Fruit fly (Drosophila melanogaster) whole organism, larva: ENCODE data around the gene CG34265.

Source experiments
- noc ChIP-seq: fragments of 200-800 bp; sonication (Bioruptor generic); optimal IDR thresholded peaks from 3 replicates; lab custom pipeline; 2019; ENCODE audit warnings: missing biosample characterization, mild to moderate bottlenecking, missing genetic modification characterization, moderate library complexity

CG34265 gene

DNA sequence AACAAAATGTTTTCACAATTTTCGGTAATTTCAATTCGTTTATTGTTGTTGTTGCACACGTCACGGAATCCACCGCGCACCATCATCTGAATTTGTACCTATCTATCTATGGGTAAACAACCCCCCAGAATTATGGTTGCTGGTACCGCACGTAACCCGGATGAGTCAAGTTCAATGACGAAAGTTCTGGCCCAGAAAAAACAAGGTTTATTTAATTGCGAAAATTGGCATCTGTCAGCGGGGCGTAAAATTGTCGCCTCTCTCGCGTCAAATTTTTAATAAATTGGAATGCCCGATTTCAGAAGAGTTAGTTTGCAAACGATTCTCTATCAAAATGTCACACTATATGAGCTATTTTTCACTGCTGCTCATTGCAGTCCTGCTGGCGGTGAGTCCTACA, at the start of gene CG34265:
CG34265 (plus strand) TSS at position 301 of the 400 bp plus-strand sequence.
- TF ChIP-seq noc (tag; lab: Kevin White, UChicago), result no peak

DNA sequence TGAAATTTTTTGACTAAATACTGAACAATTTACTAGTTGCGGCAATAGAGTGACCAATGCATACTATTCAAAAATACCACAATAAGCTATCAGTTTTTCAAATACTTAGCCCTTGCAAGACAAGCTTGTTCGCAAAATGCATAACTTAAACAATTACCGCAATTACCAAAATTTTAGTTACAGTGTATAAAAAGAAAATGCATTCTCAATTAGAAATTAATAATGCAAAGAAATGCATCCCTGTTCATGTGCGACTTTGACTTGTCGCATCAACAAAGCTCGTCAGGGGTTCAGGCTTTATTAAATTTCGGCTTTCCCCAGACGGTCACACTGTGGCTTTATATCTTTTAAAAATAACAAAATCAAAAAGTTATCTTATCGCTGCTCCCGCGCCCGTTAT, 49.4 kb upstream of the CG34265 start, which contains the start of the genes hob and nSMase:
hob (minus strand) TSS at position 62 of the 400 bp plus-strand sequence.
nSMase (plus strand) TSS at position 298 of the 400 bp plus-strand sequence.
- no peak for TF ChIP-seq noc (tag; lab: Kevin White, UChicago)

- peak; percentile 70 for TF ChIP-seq noc (tag; lab: Kevin White, UChicago)
These were observed 45.4 kb upstream of the CG34265 start, which contains the start of the genes RpL28 and eIF1 for dm6 chr3L:3222643-3223389. TSS of gene RpL28 (minus strand) at chr3L:3222960. TSS of gene eIF1 (plus strand) at chr3L:3223341.

dm6 chr3L:3223390-3223914, 44.8 kb upstream of the CG34265 start:
- TF ChIP-seq noc (tag; lab: Kevin White, UChicago), result no peak

DNA sequence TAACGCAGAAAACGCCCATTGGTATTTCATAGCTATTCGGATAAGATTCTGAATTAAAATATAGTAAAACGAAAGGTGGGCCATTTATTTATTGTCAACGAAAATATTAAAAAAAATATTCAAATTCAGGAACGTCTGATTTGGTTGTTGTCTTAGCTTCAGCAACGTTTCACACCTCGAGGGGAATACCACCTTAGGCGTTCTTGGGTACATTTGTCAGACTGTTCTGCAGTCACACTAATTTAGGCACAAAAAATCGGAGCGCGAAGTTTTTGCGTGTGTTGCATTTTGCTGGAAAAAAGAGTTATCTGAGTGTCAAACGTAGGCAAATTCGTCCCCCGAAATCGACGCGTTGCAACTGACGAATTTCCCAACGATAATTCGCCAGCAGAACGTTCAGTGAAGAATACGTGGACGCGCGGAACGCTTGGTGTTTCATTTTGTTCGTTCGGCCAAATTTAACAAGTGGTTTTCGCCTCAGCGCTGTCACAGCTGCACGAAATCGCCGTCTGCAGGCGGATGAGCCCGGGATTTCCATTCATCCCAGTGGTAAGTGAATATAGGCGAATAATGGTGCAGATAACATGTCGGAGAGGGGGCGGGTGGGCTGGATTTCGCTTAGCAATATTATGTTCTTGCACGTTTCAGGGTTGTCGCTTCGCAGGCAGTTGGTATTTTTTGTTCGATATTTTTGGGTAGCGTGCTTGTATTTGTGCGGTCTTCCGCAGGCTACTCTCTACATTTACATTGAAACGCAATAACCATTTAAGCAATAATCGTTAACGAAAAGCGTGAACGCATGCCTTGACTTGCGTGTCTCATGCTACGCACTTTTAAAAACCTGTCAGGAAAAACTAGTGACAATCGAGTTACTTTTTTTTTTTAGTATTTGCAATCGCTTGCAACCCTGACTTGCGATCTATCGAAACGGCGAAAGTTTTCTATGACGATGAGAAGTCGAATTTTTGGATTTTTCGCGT, 43.2 kb upstream of the CG34265 start, which contains the start of gene Larp4B:
Larp4B (plus strand) TSS at position 99 of the 980 bp plus-strand sequence.
- TF ChIP-seq noc (tag; lab: Kevin White, UChicago), result no peak

- no peak for TF ChIP-seq noc (tag; lab: Kevin White, UChicago)
These were observed 42.3 kb upstream of the CG34265 start for dm6 chr3L:3225769-3226457.

DNA sequence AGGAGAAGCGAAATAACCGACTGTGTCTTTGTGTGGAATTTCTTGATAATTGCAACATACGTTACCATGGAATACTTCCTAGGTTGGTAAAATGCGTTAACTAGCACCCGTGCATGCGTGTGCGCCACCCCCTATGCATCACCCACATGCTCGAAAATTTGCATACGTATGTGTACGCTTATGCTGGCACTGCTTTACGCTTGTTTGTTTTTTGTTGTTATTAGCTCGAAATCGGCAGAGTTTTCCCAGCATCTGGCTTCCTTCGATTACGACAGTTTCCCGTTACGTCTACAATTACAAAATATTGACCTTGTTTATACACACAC, 41.8 kb upstream of the CG34265 start:
- TF ChIP-seq noc (tag; lab: Kevin White, UChicago), result no peak

dm6 chr3L:3236319-3236718, 31.9 kb upstream of the CG34265 start:
- TF ChIP-seq noc (tag; lab: Kevin White, UChicago), result no peak

DNA sequence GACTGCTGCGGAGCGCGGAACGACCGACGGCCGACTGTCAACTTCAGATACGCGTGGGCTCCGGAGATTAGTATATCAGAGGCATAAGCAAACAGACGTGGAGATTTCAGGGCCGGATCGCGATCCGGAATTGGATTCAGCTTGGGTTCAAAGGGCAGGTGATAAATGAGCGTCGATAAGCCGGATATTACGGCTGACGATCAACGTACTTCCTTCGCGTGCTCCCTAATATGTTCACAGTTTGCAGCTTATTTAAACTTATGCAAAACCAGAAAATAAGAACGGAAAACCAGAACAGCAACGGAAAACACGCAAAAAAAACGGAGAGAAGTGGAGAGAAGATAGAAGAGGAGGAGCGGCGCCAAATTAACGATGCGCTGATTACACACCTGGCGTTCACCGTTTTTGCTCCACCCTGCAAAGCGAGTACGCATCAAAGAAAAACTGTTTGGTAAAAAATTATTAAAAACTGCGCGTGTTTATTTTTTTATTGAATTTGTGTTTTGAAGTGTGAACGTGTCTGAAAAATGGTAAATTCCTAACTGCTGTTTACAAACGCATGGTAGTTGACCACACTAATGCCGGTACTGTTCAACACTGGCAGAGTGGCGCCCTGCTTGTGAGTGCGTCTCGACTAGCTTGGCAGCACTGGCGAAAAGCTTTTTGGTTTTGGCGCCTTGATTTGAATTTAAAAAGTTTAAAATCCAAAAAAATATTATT, 29.1 kb upstream of the CG34265 start, which contains the start of gene CG17746:
CG17746 (minus strand) TSS at position 546 of the 720 bp plus-strand sequence.
- no peak for TF ChIP-seq noc (tag; lab: Kevin White, UChicago)

DNA sequence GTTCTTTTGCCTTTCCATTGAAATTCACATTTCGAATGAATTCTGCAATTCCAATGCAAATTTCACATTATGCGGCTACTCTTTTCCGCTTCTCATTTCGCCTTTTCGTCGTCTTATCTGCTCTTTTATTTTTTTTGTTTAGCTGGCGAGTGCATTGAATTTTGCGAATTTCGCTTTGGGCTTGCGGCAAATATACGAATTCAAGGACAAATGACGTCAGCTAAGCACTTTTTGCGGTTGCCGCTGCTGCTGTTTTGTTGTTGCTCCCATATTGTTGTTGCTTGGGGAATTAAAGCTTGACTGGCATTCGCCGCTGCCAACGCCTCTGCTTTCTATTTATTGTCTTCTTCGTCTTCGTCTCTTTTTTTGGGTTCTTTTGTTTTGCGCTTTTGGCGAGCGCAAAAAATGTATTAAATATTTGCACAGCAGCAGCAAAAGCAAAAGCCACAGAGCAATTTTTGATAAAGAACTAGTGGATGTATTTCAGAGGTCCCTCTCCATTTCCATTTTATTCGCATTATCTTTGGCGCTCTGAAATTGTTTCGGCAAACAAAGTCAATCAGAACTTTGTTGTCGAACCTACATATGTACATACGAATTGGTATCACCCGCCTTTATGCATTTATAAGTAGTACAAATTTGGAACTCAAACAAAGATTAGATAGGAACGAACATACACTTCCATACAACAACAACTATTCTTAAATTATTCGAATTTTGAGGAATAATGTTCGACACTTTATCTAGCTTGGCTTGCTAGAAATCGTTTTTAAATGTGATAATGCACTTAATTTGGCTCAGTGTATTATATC, 28.3 kb upstream of the CG34265 start:
- TF ChIP-seq noc (tag; lab: Kevin White, UChicago), result peak; percentile 61

dm6 chr3L:3240597-3241367, 27.5 kb upstream of the CG34265 start:
- TF ChIP-seq noc (tag; lab: Kevin White, UChicago), result no peak

dm6 chr3L:3241368-3241640, 27.0 kb upstream of the CG34265 start:
- no peak for TF ChIP-seq noc (tag; lab: Kevin White, UChicago)
